Fruit fly (Drosophila melanogaster): ENCODE measurements around the gene CG34299.

The CG34299 gene

DNA sequence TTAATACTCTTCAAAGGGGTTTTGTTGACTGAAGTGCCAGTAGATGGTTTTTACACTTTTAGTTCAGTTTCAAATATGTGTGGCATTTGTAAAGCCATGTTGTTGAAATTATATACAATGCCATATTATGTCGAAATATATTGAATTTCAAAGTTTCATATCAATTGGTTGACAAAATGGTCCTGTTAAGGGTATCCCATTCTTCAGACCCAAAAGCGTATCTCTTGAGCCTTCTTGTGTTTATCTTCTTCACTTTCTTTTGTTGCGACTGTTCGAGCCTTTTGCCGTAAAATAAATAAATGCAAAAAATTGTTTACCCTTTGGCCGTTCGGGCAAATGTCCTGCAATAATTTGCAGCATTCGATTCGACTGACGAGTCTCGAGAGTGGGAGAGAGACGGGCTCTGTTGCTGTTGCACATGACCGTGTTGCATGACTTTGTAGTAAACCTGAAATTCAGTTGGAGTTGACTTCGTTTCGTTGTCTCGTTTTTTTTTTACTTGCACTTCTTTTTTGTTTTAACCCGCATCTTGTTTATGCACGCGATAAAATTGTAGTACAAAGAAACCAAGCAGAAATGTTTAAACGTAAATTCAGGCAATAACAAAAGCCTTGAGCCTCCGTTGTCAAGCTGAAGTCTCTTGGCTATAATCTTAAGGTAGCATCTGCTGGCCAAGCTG lies 39.8 kb downstream of the CG34299 start:
- TF ChIP-seq net (GFP tag; optimal IDR thresholded peaks at IDR 0.05) (no peak), Gug (GFP tag; IDR thresholded peaks at IDR 0.05) (no peak), Eip78C (GFP tag) (peak; percentile 64), acj6 (GFP tag; optimal IDR thresholded peaks at IDR 0.05) (peak; percentile 48), CG11762 (GFP tag; optimal IDR thresholded peaks at IDR 0.05; ENCODE audit: insufficient read depth) (no peak), CG16779 (tag; optimal IDR thresholded peaks at IDR 0.05) (no peak), esn (GFP tag; optimal IDR thresholded peaks at IDR 0.05) (peak; percentile 61), CG10669 (GFP tag; optimal IDR thresholded peaks at IDR 0.05) (no peak), CG8119 (GFP tag; IDR thresholded peaks at IDR 0.05) (no peak), dac (GFP tag; optimal IDR thresholded peaks at IDR 0.05) (no peak), Sox102F (GFP tag; optimal IDR thresholded peaks at IDR 0.05) (peak; percentile 14), Hr38 (GFP tag; optimal IDR thresholded peaks at IDR 0.05) (no peak), ss (GFP tag; optimal IDR thresholded peaks at IDR 0.05) (peak; percentile 75 to 93), CG32006 (GFP tag; optimal IDR thresholded peaks at IDR 0.05) (peak; percentile 10), cyc (GFP tag; optimal IDR thresholded peaks at IDR 0.05) (peak; percentile 56), CG34406 (GFP tag; optimal IDR thresholded peaks at IDR 0.05) (peak; percentile 56), CG15336 (GFP tag; IDR thresholded peaks at IDR 0.05) (no peak), fd85E (GFP tag; optimal IDR thresholded peaks at IDR 0.05) (no peak), CG6276 (GFP tag; optimal IDR thresholded peaks at IDR 0.05) (no peak), eg (GFP tag; IDR thresholded peaks at IDR 0.05) (no peak; the same call in 2 of the 3 replicates), CG11294 (GFP tag; IDR thresholded peaks at IDR 0.05) (no peak), CG7368 (GFP tag; optimal IDR thresholded peaks at IDR 0.05) (peak; percentile 7), topi (GFP tag; optimal IDR thresholded peaks at IDR 0.05) (peak; percentile 40), Ets21C (GFP tag; optimal IDR thresholded peaks at IDR 0.05) (peak; percentile 10), svp (GFP tag) (peak; percentile 49), Hr4 (GFP tag; optimal IDR thresholded peaks at IDR 0.05) (no peak), CG6163 (GFP tag; IDR thresholded peaks at IDR 0.05) (no peak; the same call in 2 of the 3 replicates), Blimp-1 (GFP tag; optimal IDR thresholded peaks at IDR 0.05) (peak; percentile 41), vri (GFP tag; optimal IDR thresholded peaks at IDR 0.05) (no peak), Lpt (GFP tag; optimal IDR thresholded peaks at IDR 0.05) (no peak), CG31627 (GFP tag; optimal IDR thresholded peaks at IDR 0.05) (peak; percentile 53), lz (GFP tag; optimal IDR thresholded peaks at IDR 0.05) (peak; percentile 37), Met (GFP tag; optimal IDR thresholded peaks at IDR 0.05) (peak; percentile 55), achi (GFP tag; optimal IDR thresholded peaks at IDR 0.05) (no peak), fkh (GFP tag; optimal IDR thresholded peaks at IDR 0.05) (no peak), dsx (GFP tag; optimal IDR thresholded peaks at IDR 0.05; ENCODE audit: poor library complexity, severe bottlenecking) (peak; percentile 98), CG6792 (GFP tag; optimal IDR thresholded peaks at IDR 0.05) (peak; percentile 26), CG3919 (GFP tag; optimal IDR thresholded peaks at IDR 0.05) (peak; percentile 29), CG3032 (tag; optimal IDR thresholded peaks at IDR 0.05) (no peak), spab (GFP tag; optimal IDR thresholded peaks at IDR 0.05) (peak; percentile 28), CG6808 (GFP tag; optimal IDR thresholded peaks at IDR 0.05) (peak; percentile 69), CG9139 (GFP tag; optimal IDR thresholded peaks at IDR 0.05) (peak; percentile 60), CG8632 (GFP tag; optimal IDR thresholded peaks at IDR 0.05) (peak; percentile 23), Eip75B (GFP tag; optimal IDR thresholded peaks at IDR 0.05) (peak; percentile 11), pdm3 (GFP tag; optimal IDR thresholded peaks at IDR 0.05) (peak; percentile 51), CG11902 (GFP tag; optimal IDR thresholded peaks at IDR 0.05) (peak; percentile 19), Sox14 (GFP tag; optimal IDR thresholded peaks at IDR 0.05) (no peak), CG1621 (tag; optimal IDR thresholded peaks at IDR 0.05) (peak; percentile 19), salr (GFP tag; optimal IDR thresholded peaks at IDR 0.05) (no peak), Smox (GFP tag; optimal IDR thresholded peaks at IDR 0.05) (peak; percentile 42), Sox15 (GFP tag; optimal IDR thresholded peaks at IDR 0.05) (peak; percentile 43)

All from whole organism, prepupa.